ENCODE assay signal across 4 worm cellular contexts in genomic region chrIII:11188132-11188531, ce11.
TF ChIP-seq lines count a peak whose summit lies in the region.

No protein-coding gene starts in this region.

TF ChIP-seq in whole organism, L2 larva, 48 proteins besides CTCF, POLR2A, EP300 and RAD21:
- TF ChIP-seq crh-2 (tag; optimal IDR thresholded peaks at IDR 0.05; lab: Kevin White, UChicago): peak; percentile 6
- no peak for TF ChIP-seq R02D3.7 (tag; optimal IDR thresholded peaks at IDR 0.05; lab: Kevin White, UChicago)
- no peak for TF ChIP-seq zag-1 (tag; optimal IDR thresholded peaks at IDR 0.05; lab: Kevin White, UChicago)
- no peak for TF ChIP-seq ztf-1 (GFP tag; conservative IDR thresholded peaks at IDR 0.05; lab: Robert Waterston, UW)
- no peak for TF ChIP-seq nhr-129 (tag; optimal IDR thresholded peaks at IDR 0.05; lab: Kevin White, UChicago)
- TF ChIP-seq unc-39 (tag; optimal IDR thresholded peaks at IDR 0.05; lab: Kevin White, UChicago): no peak
- no peak for TF ChIP-seq sem-4 (tag; optimal IDR thresholded peaks at IDR 0.05; lab: Kevin White, UChicago)
- no peak for TF ChIP-seq nhr-10 (tag; optimal IDR thresholded peaks at IDR 0.05; lab: Kevin White, UChicago)
- TF ChIP-seq fos-1 (tag; optimal IDR thresholded peaks at IDR 0.05; lab: Kevin White, UChicago): peak; percentile 14
- no peak for TF ChIP-seq lin-13 (GFP tag; optimal IDR thresholded peaks at IDR 0.05; lab: Kevin White, UChicago)
- no peak for TF ChIP-seq peb-1 (tag; optimal IDR thresholded peaks at IDR 0.05; lab: Kevin White, UChicago)

TF ChIP-seq in whole organism, L3 larva, 47 proteins besides CTCF, POLR2A, EP300 and RAD21:
- TF ChIP-seq nfya-1 (tag; optimal IDR thresholded peaks at IDR 0.05; lab: Kevin White, UChicago; ENCODE audit: insufficient read depth): peak; percentile 42
- TF ChIP-seq ZK546.5 (tag; optimal IDR thresholded peaks at IDR 0.05; lab: Kevin White, UChicago): no peak
- no peak for TF ChIP-seq egl-5 (tag; optimal IDR thresholded peaks at IDR 0.05; lab: Kevin White, UChicago)
- no peak for TF ChIP-seq nhr-43 (tag; optimal IDR thresholded peaks at IDR 0.05; lab: Kevin White, UChicago; ENCODE audit: poor library complexity, severe bottlenecking)
- TF ChIP-seq hmg-11 (tag; optimal IDR thresholded peaks at IDR 0.05; lab: Kevin White, UChicago): no peak
- TF ChIP-seq pha-4 (tag; optimal IDR thresholded peaks at IDR 0.05; lab: Kevin White, UChicago): no peak
- TF ChIP-seq egl-27 (tag; optimal IDR thresholded peaks at IDR 0.05; lab: Kevin White, UChicago): no peak
- no peak for TF ChIP-seq nhr-237 (tag; optimal IDR thresholded peaks at IDR 0.05; lab: Kevin White, UChicago)
- no peak for TF ChIP-seq skn-1 (tag; optimal IDR thresholded peaks at IDR 0.05; lab: Kevin White, UChicago)
- TF ChIP-seq elt-2 (tag; optimal IDR thresholded peaks at IDR 0.05; lab: Kevin White, UChicago): peak; percentile 72
- no peak for TF ChIP-seq aly-2 (tag; optimal IDR thresholded peaks at IDR 0.05; lab: Kevin White, UChicago)
- no peak for TF ChIP-seq ceh-82 (tag; optimal IDR thresholded peaks at IDR 0.05; lab: Kevin White, UChicago)
- no peak for TF ChIP-seq R02D3.7 (tag; optimal IDR thresholded peaks at IDR 0.05; lab: Kevin White, UChicago)
- TF ChIP-seq ceh-16 (tag; optimal IDR thresholded peaks at IDR 0.05; lab: Kevin White, UChicago): no peak
- TF ChIP-seq nhr-77 (tag; optimal IDR thresholded peaks at IDR 0.05; lab: Kevin White, UChicago): no peak
- TF ChIP-seq lsy-12 (tag; optimal IDR thresholded peaks at IDR 0.05; lab: Kevin White, UChicago): no peak
- no peak for TF ChIP-seq nhr-67 (tag; optimal IDR thresholded peaks at IDR 0.05; lab: Kevin White, UChicago)
- TF ChIP-seq ceh-28 (tag; optimal IDR thresholded peaks at IDR 0.05; lab: Kevin White, UChicago): no peak
- TF ChIP-seq mdl-1 (tag; optimal IDR thresholded peaks at IDR 0.05; lab: Kevin White, UChicago): no peak
- TF ChIP-seq ceh-9 (tag; optimal IDR thresholded peaks at IDR 0.05; lab: Kevin White, UChicago): no peak
- TF ChIP-seq pqm-1 (tag; optimal IDR thresholded peaks at IDR 0.05; lab: Kevin White, UChicago): peak; percentile 38

TF ChIP-seq in whole organism, L4 larva, 104 proteins besides CTCF, POLR2A, EP300 and RAD21:
- TF ChIP-seq nhr-76 (tag; optimal IDR thresholded peaks at IDR 0.05; lab: Kevin White, UChicago) (no peak), lsy-2 (tag; optimal IDR thresholded peaks at IDR 0.05; lab: Kevin White, UChicago) (no peak), dmd-6 (GFP tag; IDR thresholded peaks at IDR 0.05; lab: Robert Waterston, UW) (peak; percentile 31; the same call in 1 of the 2 replicates), nhr-10 (tag; optimal IDR thresholded peaks at IDR 0.05; lab: Kevin White, UChicago) (no peak), tra-1 (GFP tag; IDR thresholded peaks at IDR 0.05; lab: Robert Waterston, UW) (peak; percentile 56; the same call in 1 of the 2 replicates), F37D6.2 (tag; optimal IDR thresholded peaks at IDR 0.05; lab: Kevin White, UChicago) (no peak), Y75B8A.6 (GFP tag; IDR thresholded peaks at IDR 0.05; lab: Robert Waterston, UW) (no peak), Y48G9A.11 (GFP tag; IDR thresholded peaks at IDR 0.05; lab: Robert Waterston, UW) (no peak), pqm-1 (tag; optimal IDR thresholded peaks at IDR 0.05; lab: Kevin White, UChicago) (peak; percentile 48), nhr-28 (tag; optimal IDR thresholded peaks at IDR 0.05; lab: Kevin White, UChicago) (peak; percentile 16), nhr-42 (GFP tag; IDR thresholded peaks at IDR 0.05; lab: Robert Waterston, UW) (no peak), lin-1 (GFP tag; IDR thresholded peaks at IDR 0.05; lab: Robert Waterston, UW) (peak; percentile 21; the same call in 1 of the 2 replicates), sdz-12 (GFP tag; optimal IDR thresholded peaks at IDR 0.05; lab: Kevin White, UChicago) (no peak), spr-1 (tag; optimal IDR thresholded peaks at IDR 0.05; lab: Kevin White, UChicago) (no peak), ztf-7 (tag; optimal IDR thresholded peaks at IDR 0.05; lab: Kevin White, UChicago) (no peak), set-16 (GFP tag; IDR thresholded peaks at IDR 0.05; lab: Robert Waterston, UW) (0 out of 2 replicates have a peak, but pooled peaks have one; percentile 12), nhr-6 (tag; optimal IDR thresholded peaks at IDR 0.05; lab: Kevin White, UChicago) (no peak), daf-16 (GFP tag; optimal IDR thresholded peaks at IDR 0.05; lab: Kevin White, UChicago) (no peak), daf-16 (tag; optimal IDR thresholded peaks at IDR 0.05; lab: Kevin White, UChicago) (peak; percentile 7), unc-62 (GFP tag; optimal IDR thresholded peaks at IDR 0.05 in 1 of 2; lab: Kevin White, UChicago) (peak in 1 of 2 experiments; percentile 25), unc-62 (tag; optimal IDR thresholded peaks at IDR 0.05; lab: Kevin White, UChicago) (no peak), dmd-8 (GFP tag; IDR thresholded peaks at IDR 0.05; lab: Robert Waterston, UW) (no peak), F49E8.2 (tag; optimal IDR thresholded peaks at IDR 0.05; lab: Kevin White, UChicago; ENCODE audit: borderline replicate concordance) (no peak), lir-3 (tag; optimal IDR thresholded peaks at IDR 0.05; lab: Kevin White, UChicago) (no peak), ceh-32 (tag; optimal IDR thresholded peaks at IDR 0.05; lab: Kevin White, UChicago; ENCODE audit: poor library complexity) (no peak), nhr-11 (tag; optimal IDR thresholded peaks at IDR 0.05; lab: Kevin White, UChicago) (no peak), ceh-62 (tag; optimal IDR thresholded peaks at IDR 0.05; lab: Kevin White, UChicago) (no peak)

TF ChIP-seq in whole organism, young adult, 124 proteins besides CTCF, POLR2A, EP300 and RAD21:
- TF ChIP-seq nhr-120 (GFP tag; IDR thresholded peaks at IDR 0.05; lab: Robert Waterston, UW): no peak
- no peak for TF ChIP-seq ekl-4 (GFP tag; IDR thresholded peaks at IDR 0.05; lab: Robert Waterston, UW)
- TF ChIP-seq F22D6.2 (tag; optimal IDR thresholded peaks at IDR 0.05; lab: Kevin White, UChicago): no peak
- TF ChIP-seq nhr-90 (tag; optimal IDR thresholded peaks at IDR 0.05; lab: Kevin White, UChicago): no peak
- 0 out of 2 replicates have a peak, but pooled peaks have one; percentile 19 for TF ChIP-seq dox-1 (GFP tag; IDR thresholded peaks at IDR 0.05; lab: Robert Waterston, UW)
- 0 out of 2 replicates have a peak, but pooled peaks have one; percentile 13 for TF ChIP-seq zfh-2 (GFP tag; conservative IDR thresholded peaks at IDR 0.05; lab: Robert Waterston, UW)
- TF ChIP-seq ztf-25 (GFP tag; IDR thresholded peaks at IDR 0.05; lab: Robert Waterston, UW): no peak
- no peak for TF ChIP-seq sea-2 (GFP tag; IDR thresholded peaks at IDR 0.05; lab: Robert Waterston, UW)
- no peak for TF ChIP-seq T07F8.4 (tag; optimal IDR thresholded peaks at IDR 0.05; lab: Kevin White, UChicago)
- TF ChIP-seq unc-130 (GFP tag; optimal IDR thresholded peaks at IDR 0.05; lab: Kevin White, UChicago): no peak
- no peak for TF ChIP-seq hsf-1 (GFP tag; IDR thresholded peaks at IDR 0.05; lab: Robert Waterston, UW)
- TF ChIP-seq nhr-80 (tag; optimal IDR thresholded peaks at IDR 0.05; lab: Kevin White, UChicago): peak; percentile 72
- TF ChIP-seq hlh-12 (tag; optimal IDR thresholded peaks at IDR 0.05; lab: Kevin White, UChicago): no peak
- no peak for TF ChIP-seq cebp-2 (GFP tag; IDR thresholded peaks at IDR 0.05; lab: Robert Waterston, UW)
- TF ChIP-seq egrh-3 (GFP tag; IDR thresholded peaks at IDR 0.05; lab: Robert Waterston, UW): 0 out of 2 replicates have a peak, but pooled peaks have one; percentile 11
